Fruit fly (Drosophila melanogaster): ENCODE data around the gene Fnta.

DNA sequence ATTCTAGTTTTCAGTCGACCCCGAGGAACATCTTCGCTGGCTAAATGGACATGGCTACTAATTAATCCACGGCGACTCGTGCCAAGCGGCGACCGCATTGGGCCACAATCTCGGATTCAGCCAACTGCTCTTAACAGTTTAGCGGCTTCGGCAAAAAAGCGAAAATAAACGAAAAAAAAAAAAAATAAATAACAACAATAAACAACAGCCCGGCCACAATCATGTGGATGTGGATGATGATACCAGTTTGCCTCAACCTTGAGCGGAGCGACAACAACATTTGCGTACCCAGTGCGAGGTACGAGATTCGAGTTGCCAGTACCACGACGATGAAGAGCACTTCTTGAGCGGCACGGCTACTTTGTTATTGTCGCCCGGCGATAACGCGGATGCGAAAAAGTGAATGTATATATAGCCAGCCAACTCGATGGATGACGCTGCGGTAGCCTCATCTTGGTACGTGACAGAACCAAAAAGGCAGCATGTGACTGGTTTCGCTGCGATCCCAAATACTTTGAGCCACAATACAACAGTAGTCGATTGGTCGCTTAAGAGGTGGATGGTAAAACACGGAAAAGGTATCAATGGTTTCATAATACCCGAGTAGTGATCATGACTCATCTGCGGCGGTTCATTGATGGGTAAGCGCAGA lies 22.4 kb downstream of the Fnta start:
- no peak for TF ChIP-seq CG3919 (GFP tag; optimal IDR thresholded peaks at IDR 0.05)
- TF ChIP-seq topi (GFP tag; optimal IDR thresholded peaks at IDR 0.05), result peak; percentile 14
- TF ChIP-seq Hr39 (GFP tag; optimal IDR thresholded peaks at IDR 0.05), result no peak
- no peak for TF ChIP-seq achi (GFP tag; optimal IDR thresholded peaks at IDR 0.05)
- TF ChIP-seq OdsH (GFP tag; optimal IDR thresholded peaks at IDR 0.05), result no peak
- no peak; the same call in 2 of the 3 replicates for TF ChIP-seq eg (GFP tag; IDR thresholded peaks at IDR 0.05)
- no peak for TF ChIP-seq CG34406 (GFP tag; optimal IDR thresholded peaks at IDR 0.05)
- TF ChIP-seq svp (GFP tag), result no peak
- no peak for TF ChIP-seq CG16779 (tag; optimal IDR thresholded peaks at IDR 0.05)
- peak; percentile 78 for TF ChIP-seq dsx (GFP tag; optimal IDR thresholded peaks at IDR 0.05; ENCODE audit: poor library complexity, severe bottlenecking)
- peak; percentile 49 for TF ChIP-seq CG6163 (GFP tag; IDR thresholded peaks at IDR 0.05)
